Worm (Caenorhabditis elegans) whole organism, L3 larva: ENCODE results near the gene F46G10.4.

ENCODE experiments used
- ceh-16 ChIP-seq: sonication (generic microtip); optimal IDR thresholded peaks from 2 replicates; lab custom pipeline; 2017; ENCODE audit warnings: missing biosample characterization, missing genetic modification characterization
- ceh-82 ChIP-seq: fragments of 150-350 bp; optimal IDR thresholded peaks from 2 replicates; lab custom pipeline; 2014; ENCODE audit warnings: missing biosample characterization, missing genetic modification characterization
- elt-3 ChIP-seq, 3 experiments: fragments of 150-350 bp in 1 of 3; sonication (generic microtip) in 2 of 3; optimal IDR thresholded peaks; 2 replicates in 2 of 3; 4 replicates in 1 of 3; lab custom pipeline; 2014 to 2017; ENCODE audit warnings: missing biosample characterization in 3 of 3, missing genetic modification characterization in 3 of 3
- nhr-237 ChIP-seq: fragments of 150-350 bp; optimal IDR thresholded peaks from 2 replicates; lab custom pipeline; 2014; ENCODE audit warnings: missing biosample characterization, missing genetic modification characterization
- nhr-25 ChIP-seq: sonication (generic microtip); optimal IDR thresholded peaks from 2 replicates; lab custom pipeline; 2017; ENCODE audit warnings: missing biosample characterization, missing genetic modification characterization
- nhr-43 ChIP-seq: sonication (generic microtip); optimal IDR thresholded peaks from 2 replicates; lab custom pipeline; 2016; ENCODE audit warnings: mild to moderate bottlenecking, missing genetic modification characterization, missing compliant biosample characterization; ENCODE audit not compliant: poor library complexity, severe bottlenecking
- nhr-67 ChIP-seq: fragments of 150-350 bp; optimal IDR thresholded peaks from 2 replicates; lab custom pipeline; 2014; ENCODE audit warnings: missing biosample characterization, missing genetic modification characterization
- pqm-1 ChIP-seq: fragments of 150-350 bp; optimal IDR thresholded peaks from 2 replicates; lab custom pipeline; 2017; ENCODE audit warnings: missing biosample characterization, missing genetic modification characterization, inconsistent platforms
- sea-2 ChIP-seq: fragments of 150-350 bp; sonication (generic microtip); optimal IDR thresholded peaks from 4 replicates; lab custom pipeline; 2014; ENCODE audit warnings: missing biosample characterization, missing genetic modification reagents, missing genetic modification characterization
- snpc-4 ChIP-seq: fragments of 150-350 bp; optimal IDR thresholded peaks from 2 replicates; lab custom pipeline; 2014; ENCODE audit warnings: missing biosample characterization, missing genetic modification characterization
- unc-39 ChIP-seq: sonication (generic microtip); optimal IDR thresholded peaks from 4 replicates; lab custom pipeline; 2017; ENCODE audit warnings: missing biosample characterization, missing genetic modification characterization
- unc-62 ChIP-seq: fragments of 150-350 bp; sonication (generic microtip); optimal IDR thresholded peaks from 4 replicates; lab custom pipeline; 2014; ENCODE audit warnings: missing biosample characterization, missing genetic modification reagents, missing genetic modification characterization

DNA sequence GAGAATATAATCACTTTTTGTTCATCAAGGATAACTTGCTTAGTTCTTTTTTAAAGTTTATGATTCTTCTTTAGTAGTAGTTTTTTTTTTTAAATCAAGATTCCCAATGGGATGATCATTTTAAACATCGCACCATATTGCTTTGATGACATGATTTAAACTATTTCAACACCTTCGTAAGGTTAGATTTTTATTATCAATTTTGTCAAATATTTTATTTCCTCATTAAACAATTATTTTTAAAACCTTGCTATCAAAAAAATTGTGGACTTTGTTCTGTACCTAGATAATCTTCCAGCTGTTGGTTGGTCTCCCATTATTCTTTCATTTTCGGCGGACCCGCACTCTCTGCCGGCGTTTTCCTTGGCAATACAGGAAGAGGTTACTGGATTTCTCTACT is 2.5 kb upstream of the F46G10.4 start, which contains the start of gene sir-2.3:
- TF ChIP-seq nhr-67 (tag; lab: Kevin White, UChicago), result no peak
- no peak for TF ChIP-seq pqm-1 (tag; lab: Kevin White, UChicago)
- TF ChIP-seq nhr-43, result no peak
- no peak for TF ChIP-seq ceh-82 (tag; lab: Kevin White, UChicago)
- TF ChIP-seq unc-39 (tag; lab: Kevin White, UChicago), result no peak
- no peak for TF ChIP-seq unc-62 (GFP tag; lab: Kevin White, UChicago)
- no peak for TF ChIP-seq snpc-4 (tag; lab: Kevin White, UChicago)
- TF ChIP-seq elt-3 (tag; optimal IDR thresholded peaks at IDR 0.05; lab: Kevin White, UChicago), result no peak
- no peak for TF ChIP-seq sea-2 (GFP tag; lab: Kevin White, UChicago)
- no peak for TF ChIP-seq nhr-25 (tag; lab: Kevin White, UChicago)
- TF ChIP-seq ceh-16 (tag; lab: Kevin White, UChicago), result no peak
- TF ChIP-seq nhr-237 (tag; lab: Kevin White, UChicago), result no peak
